Fruit fly (Drosophila melanogaster): Measurements from ENCODE around the gene CG42592.
A peak's percentile ranks its signal among the peaks of the same experiment; 100 is the strongest.

Gene CG42592

dm6 chr3R:29798966-29799680, 37.0 kb downstream of the CG42592 start, which contains the start of the genes Rnb and Drice:
Gene Rnb (minus strand): TSS chr3R:29799354.
Gene Drice (plus strand): TSS chr3R:29799658.
- no peak for TF ChIP-seq sage (GFP tag; optimal IDR thresholded peaks at IDR 0.05)
- peak; percentile 50 for TF ChIP-seq br (GFP tag; optimal IDR thresholded peaks at IDR 0.05)
- TF ChIP-seq Rel (GFP tag; optimal IDR thresholded peaks at IDR 0.05), result no peak
- no peak for TF ChIP-seq Rel (tag; optimal IDR thresholded peaks at IDR 0.05)
- TF ChIP-seq Hnf4 (GFP tag; optimal IDR thresholded peaks at IDR 0.05), result peak; percentile 70
- peak in 1 of 2 experiments; percentile 44 for TF ChIP-seq foxo (GFP tag; optimal IDR thresholded peaks at IDR 0.05)
- no peak for TF ChIP-seq GATAd (GFP tag; optimal IDR thresholded peaks at IDR 0.05)
- no peak for TF ChIP-seq sv (GFP tag; optimal IDR thresholded peaks at IDR 0.05)
- no peak for TF ChIP-seq Abd-B (GFP tag; optimal IDR thresholded peaks at IDR 0.05)
- no peak for TF ChIP-seq Jra (GFP tag; optimal IDR thresholded peaks at IDR 0.05)
- TF ChIP-seq Dfd (GFP tag; optimal IDR thresholded peaks at IDR 0.05), result no peak
- no peak for TF ChIP-seq lola (GFP tag; optimal IDR thresholded peaks at IDR 0.05)
- no peak for TF ChIP-seq Dif (GFP tag; optimal IDR thresholded peaks at IDR 0.05; ENCODE audit: partially characterized antibody)
- no peak for TF ChIP-seq dl (GFP tag; optimal IDR thresholded peaks at IDR 0.05; ENCODE audit: insufficient read depth in 1 of 2, partially characterized antibody in 2 of 2)
- no peak for TF ChIP-seq dsf (GFP tag; optimal IDR thresholded peaks at IDR 0.05; ENCODE audit: borderline replicate concordance)
- peak; percentile 33 for TF ChIP-seq fru (GFP tag; optimal IDR thresholded peaks at IDR 0.05)
- TF ChIP-seq HLH106 (tag; optimal IDR thresholded peaks at IDR 0.05), result peak; percentile 70
- TF ChIP-seq Sp1 (GFP tag; optimal IDR thresholded peaks at IDR 0.05), result peak; percentile 50
- peak; percentile 60 for TF ChIP-seq CG9705 (GFP tag; optimal IDR thresholded peaks at IDR 0.05)
- peak; percentile 70 for TF ChIP-seq Hr83 (GFP tag; optimal IDR thresholded peaks at IDR 0.05; ENCODE audit: poor library complexity, severe bottlenecking)
- TF ChIP-seq h (GFP tag; optimal IDR thresholded peaks at IDR 0.05), result peak; percentile 70
- peak; percentile 17 for TF ChIP-seq psq (GFP tag; optimal IDR thresholded peaks at IDR 0.05)
- TF ChIP-seq tai (GFP tag; optimal IDR thresholded peaks at IDR 0.05), result no peak
- TF ChIP-seq woc (GFP tag; optimal IDR thresholded peaks at IDR 0.05), result peak; percentile 71
- TF ChIP-seq jim (GFP tag; optimal IDR thresholded peaks at IDR 0.05), result no peak
- no peak for TF ChIP-seq CG32264 (GFP tag; optimal IDR thresholded peaks at IDR 0.05)
- TF ChIP-seq rgr (GFP tag; optimal IDR thresholded peaks at IDR 0.05), result peak; percentile 55
- no peak for TF ChIP-seq usp (GFP tag; optimal IDR thresholded peaks at IDR 0.05)
- TF ChIP-seq CrebA (GFP tag; optimal IDR thresholded peaks at IDR 0.05; ENCODE audit: borderline replicate concordance), result no peak
- no peak for TF ChIP-seq dmrt93B (GFP tag; optimal IDR thresholded peaks at IDR 0.05)
- no peak for TF ChIP-seq N (GFP tag; optimal IDR thresholded peaks at IDR 0.05)
- TF ChIP-seq Mio (GFP tag; optimal IDR thresholded peaks at IDR 0.05), result no peak
- TF ChIP-seq OdsH (GFP tag; optimal IDR thresholded peaks at IDR 0.05), result peak; percentile 9
- peak; percentile 90 for TF ChIP-seq Myc (optimal IDR thresholded peaks at IDR 0.05)
- peak; percentile 9 for TF ChIP-seq ey (GFP tag; optimal IDR thresholded peaks at IDR 0.05)

DNA sequence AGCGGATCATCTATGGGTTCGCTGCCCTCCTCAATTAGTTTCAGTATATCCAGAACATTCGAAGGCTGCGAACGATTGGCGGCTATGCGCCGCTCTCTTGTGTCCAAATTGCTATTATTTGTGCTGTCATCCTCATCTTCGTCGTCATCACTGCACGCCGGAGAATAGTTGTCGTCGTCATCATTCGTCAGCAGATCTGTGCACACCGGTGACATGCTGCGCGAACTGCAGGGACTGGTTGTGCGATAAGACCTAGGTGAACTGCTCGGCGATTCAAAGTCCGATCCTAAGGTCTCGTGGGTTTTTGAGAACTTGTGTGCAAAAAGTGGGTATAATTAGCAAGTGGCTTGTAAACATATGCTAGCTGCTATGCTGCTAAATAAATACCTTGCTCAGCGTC, 38.9 kb downstream of the CG42592 start:
- TF ChIP-seq dl (GFP tag; optimal IDR thresholded peaks at IDR 0.05; ENCODE audit: insufficient read depth in 1 of 2, partially characterized antibody in 2 of 2) (no peak), rgr (GFP tag; optimal IDR thresholded peaks at IDR 0.05) (no peak), OdsH (GFP tag; optimal IDR thresholded peaks at IDR 0.05) (no peak), CG9705 (GFP tag; optimal IDR thresholded peaks at IDR 0.05) (no peak), fru (GFP tag; optimal IDR thresholded peaks at IDR 0.05) (no peak), Jra (GFP tag; optimal IDR thresholded peaks at IDR 0.05) (no peak), Rel (GFP tag; optimal IDR thresholded peaks at IDR 0.05) (no peak), Rel (tag; optimal IDR thresholded peaks at IDR 0.05) (no peak), jim (GFP tag; optimal IDR thresholded peaks at IDR 0.05) (no peak), usp (GFP tag; optimal IDR thresholded peaks at IDR 0.05) (no peak), br (GFP tag; optimal IDR thresholded peaks at IDR 0.05) (no peak)

- peak; percentile 61 for TF ChIP-seq fru (GFP tag; optimal IDR thresholded peaks at IDR 0.05)
- peak; percentile 31 for TF ChIP-seq Hnf4 (GFP tag; optimal IDR thresholded peaks at IDR 0.05)
- peak in 1 of 2 experiments; percentile 45 for TF ChIP-seq foxo (GFP tag; optimal IDR thresholded peaks at IDR 0.05)
- TF ChIP-seq Rel (GFP tag; optimal IDR thresholded peaks at IDR 0.05), result no peak
- peak; percentile 9 for TF ChIP-seq Rel (tag; optimal IDR thresholded peaks at IDR 0.05)
- TF ChIP-seq dsf (GFP tag; optimal IDR thresholded peaks at IDR 0.05; ENCODE audit: borderline replicate concordance), result no peak
- TF ChIP-seq ey (GFP tag; optimal IDR thresholded peaks at IDR 0.05), result peak; percentile 11
- peak; percentile 10 for TF ChIP-seq psq (GFP tag; optimal IDR thresholded peaks at IDR 0.05)
- no peak for TF ChIP-seq sv (GFP tag; optimal IDR thresholded peaks at IDR 0.05)
- peak; percentile 5 for TF ChIP-seq OdsH (GFP tag; optimal IDR thresholded peaks at IDR 0.05)
- TF ChIP-seq sage (GFP tag; optimal IDR thresholded peaks at IDR 0.05), result peak; percentile 7
- TF ChIP-seq h (GFP tag; optimal IDR thresholded peaks at IDR 0.05), result peak; percentile 27
- peak; percentile 45 for TF ChIP-seq rgr (GFP tag; optimal IDR thresholded peaks at IDR 0.05)
- TF ChIP-seq Dif (GFP tag; optimal IDR thresholded peaks at IDR 0.05; ENCODE audit: partially characterized antibody), result no peak
- peak; percentile 10 for TF ChIP-seq HLH106 (tag; optimal IDR thresholded peaks at IDR 0.05)
- peak; percentile 9 for TF ChIP-seq woc (GFP tag; optimal IDR thresholded peaks at IDR 0.05)
- TF ChIP-seq CG9705 (GFP tag; optimal IDR thresholded peaks at IDR 0.05), result no peak
These were observed 41.8 kb downstream of the CG42592 start, which contains the start of gene sro for dm6 chr3R:29794161-29794882. Gene sro (plus strand): TSS chr3R:29794597.

All from whole organism, wandering third instar larva.